Worm (Caenorhabditis elegans) whole organism, mixed stage, embryonic: ENCODE measurements around the gene scd-2.

Experiments used
- elt-1 ChIP-seq: sonication (generic microtip); optimal IDR thresholded peaks from 2 replicates; lab custom pipeline; 2017; ENCODE audit warnings: missing genetic modification characterization, mild to moderate bottlenecking, missing compliant biosample characterization, antibody characterized with exemption, moderate library complexity, borderline replicate concordance; ENCODE audit not compliant: insufficient read depth
- elt-3 ChIP-seq: fragments of 150-350 bp; optimal IDR thresholded peaks from 2 replicates; lab custom pipeline; 2014; ENCODE audit warnings: missing biosample characterization, missing genetic modification characterization
- nhr-12 ChIP-seq: fragments of 150-350 bp; optimal IDR thresholded peaks from 2 replicates; lab custom pipeline; 2014; ENCODE audit warnings: missing biosample characterization, missing genetic modification characterization
- nhr-237 ChIP-seq: fragments of 150-350 bp; optimal IDR thresholded peaks from 2 replicates; lab custom pipeline; 2014; ENCODE audit warnings: missing biosample characterization, missing genetic modification characterization
- nhr-76 ChIP-seq: sonication (generic microtip); optimal IDR thresholded peaks from 2 replicates; lab custom pipeline; 2017; ENCODE audit warnings: missing biosample characterization, missing genetic modification characterization
- pha-4 ChIP-seq: fragments of 150-350 bp; optimal IDR thresholded peaks from 2 replicates; lab custom pipeline; 2018; ENCODE audit warnings: missing biosample characterization, missing genetic modification reagents, missing genetic modification characterization
- unc-62 ChIP-seq: fragments of 150-350 bp; optimal IDR thresholded peaks from 2 replicates; lab custom pipeline; 2014; ENCODE audit warnings: missing biosample characterization, missing genetic modification reagents, missing genetic modification characterization
- ztf-11 ChIP-seq: fragments of 150-350 bp; optimal IDR thresholded peaks from 2 replicates; lab custom pipeline; 2014; ENCODE audit warnings: missing biosample characterization, missing genetic modification characterization

DNA sequence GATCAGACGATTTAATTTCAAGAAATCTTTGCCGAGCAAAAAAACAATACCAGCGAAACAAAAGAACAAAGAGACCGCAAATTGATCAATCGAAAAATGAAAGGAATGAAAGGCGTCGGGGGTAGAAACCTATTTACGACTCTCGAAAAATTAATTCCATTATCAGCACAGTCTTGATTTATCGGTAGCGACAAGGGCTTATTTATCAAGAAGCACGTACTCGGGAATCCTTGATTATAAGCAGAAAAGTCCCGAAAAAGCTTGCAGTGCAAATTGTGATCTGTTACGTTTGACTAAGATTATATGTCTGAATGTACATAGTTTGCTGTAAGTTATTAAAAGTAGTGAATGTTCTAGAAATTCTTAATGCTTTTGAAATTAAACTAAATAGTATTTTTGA, 33.5 kb downstream of the scd-2 start:
- TF ChIP-seq nhr-12 (tag; lab: Kevin White, UChicago) (no peak), unc-62 (no peak), elt-1 (tag; lab: Kevin White, UChicago) (no peak), ztf-11 (tag; lab: Kevin White, UChicago) (no peak), nhr-237 (no peak), nhr-76 (tag; lab: Kevin White, UChicago) (no peak), elt-3 (no peak), pha-4 (tag; lab: Kevin White, UChicago) (no peak)
